Worm (Caenorhabditis elegans) whole organism, L1 larva: ENCODE measurements around the gene F28H7.8.
A peak's percentile ranks its signal among the peaks of the same experiment; 100 is the strongest.

ENCODE experiments used
- C04F5.9 ChIP-seq: sonication (generic microtip); optimal IDR thresholded peaks from 2 replicates; lab custom pipeline; 2016; ENCODE audit warnings: missing genetic modification characterization, missing compliant biosample characterization
- C16A3.4 ChIP-seq: fragments of 150-350 bp; optimal IDR thresholded peaks from 2 replicates; lab custom pipeline; 2014; ENCODE audit warnings: missing biosample characterization, missing genetic modification characterization
- C34B4.2 ChIP-seq: sonication (generic microtip); optimal IDR thresholded peaks from 2 replicates; lab custom pipeline; 2017; ENCODE audit warnings: mild to moderate bottlenecking, missing genetic modification characterization, missing compliant biosample characterization
- Y116A8C.19 ChIP-seq: sonication (generic microtip); optimal IDR thresholded peaks from 2 replicates; lab custom pipeline; 2016; ENCODE audit warnings: missing compliant biosample characterization, missing genetic modification characterization, borderline replicate concordance
- aha-1 ChIP-seq: fragments of 150-350 bp; optimal IDR thresholded peaks from 2 replicates; lab custom pipeline; 2014; ENCODE audit warnings: missing biosample characterization, missing genetic modification characterization
- alr-1 ChIP-seq: fragments of 200-800 bp; sonication (Bioruptor generic); optimal IDR thresholded peaks from 2 replicates; lab custom pipeline; 2018; ENCODE audit warnings: borderline replicate concordance, mild to moderate bottlenecking, missing genetic modification characterization, missing compliant biosample characterization
- aly-2 ChIP-seq: fragments of 150-350 bp; optimal IDR thresholded peaks from 2 replicates; lab custom pipeline; 2014; ENCODE audit warnings: missing biosample characterization, missing genetic modification characterization
- ama-1 ChIP-seq: fragments of 150-350 bp; optimal IDR thresholded peaks from 2 replicates; lab custom pipeline; 2014
- ceh-63 ChIP-seq: fragments of 200-800 bp; sonication (Bioruptor generic); optimal IDR thresholded peaks from 2 replicates; lab custom pipeline; 2018; ENCODE audit warnings: mild to moderate bottlenecking, missing genetic modification characterization, missing compliant biosample characterization
- ceh-8 ChIP-seq: fragments of 200-800 bp; sonication (Bioruptor generic); optimal IDR thresholded peaks from 2 replicates; lab custom pipeline; 2018; ENCODE audit warnings: mild to moderate bottlenecking, missing genetic modification characterization, moderate library complexity, missing compliant biosample characterization
- ceh-82 ChIP-seq, 3 experiments: fragments of 150-350 bp in 1 of 3; sonication (generic microtip) in 2 of 3; optimal IDR thresholded peaks; 2 replicates each; lab custom pipeline; 2014 to 2017; ENCODE audit warnings: missing biosample characterization in 3 of 3, missing genetic modification characterization in 3 of 3
- ceh-88 ChIP-seq: fragments of 200-800 bp; sonication (Bioruptor generic); IDR thresholded peaks from 2 replicates; pipeline ENCODE4 v1.3.6; 2022; ENCODE audit warnings: missing genetic modification characterization, missing compliant biosample characterization
- ces-1 ChIP-seq: fragments of 150-350 bp; optimal IDR thresholded peaks from 2 replicates; lab custom pipeline; 2014; ENCODE audit warnings: missing biosample characterization, missing genetic modification reagents, missing genetic modification characterization
- dpl-1 ChIP-seq, 3 experiments: fragments of 150-350 bp in 2 of 3; sonication (generic microtip) in 1 of 3; optimal IDR thresholded peaks; 2 replicates each; lab custom pipeline; 2014 to 2017; ENCODE audit warnings: missing biosample characterization in 3 of 3, missing genetic modification characterization in 3 of 3, missing genetic modification reagents in 3 of 3
- dsc-1 ChIP-seq: sonication (generic microtip); optimal IDR thresholded peaks from 2 replicates; lab custom pipeline; 2016; ENCODE audit warnings: mild to moderate bottlenecking, missing genetic modification characterization, missing compliant biosample characterization
- efl-3 ChIP-seq: fragments of 200-800 bp; sonication (Bioruptor generic); optimal IDR thresholded peaks from 2 replicates; lab custom pipeline; 2018; ENCODE audit warnings: mild to moderate bottlenecking, missing genetic modification characterization, missing compliant biosample characterization
- egl-27 ChIP-seq, 2 experiments: fragments of 150-350 bp in 1 of 2; sonication (generic microtip); optimal IDR thresholded peaks; 3 replicates each; lab custom pipeline; 2017 to 2018; ENCODE audit warnings: missing biosample characterization in 2 of 2, missing genetic modification characterization in 2 of 2, missing genetic modification reagents in 2 of 2
- elt-2 ChIP-seq: sonication (generic microtip); optimal IDR thresholded peaks from 2 replicates; lab custom pipeline; 2016; ENCODE audit warnings: missing genetic modification characterization, mild to moderate bottlenecking, inconsistent platforms, missing compliant biosample characterization, missing genetic modification reagents
- elt-3 ChIP-seq, 6 experiments: fragments of 150-350 bp in 1 of 6; sonication (generic microtip); optimal IDR thresholded peaks; 2 replicates each; lab custom pipeline; 2017 to 2018; ENCODE audit warnings: missing biosample characterization in 6 of 6, missing genetic modification characterization in 6 of 6, inconsistent platforms in 1 of 6
- fkh-10 ChIP-seq: sonication (generic microtip); optimal IDR thresholded peaks from 2 replicates; lab custom pipeline; 2017; ENCODE audit warnings: missing biosample characterization, missing genetic modification reagents, missing genetic modification characterization
- fos-1 ChIP-seq: fragments of 150-350 bp; optimal IDR thresholded peaks from 2 replicates; lab custom pipeline; 2014; ENCODE audit warnings: missing biosample characterization, missing genetic modification characterization
- grh-1 ChIP-seq: fragments of 200-800 bp; sonication (Bioruptor generic); IDR thresholded peaks from 2 replicates; pipeline ENCODE4 v1.3.6; 2022; ENCODE audit warnings: missing genetic modification reagents, missing genetic modification characterization, missing compliant biosample characterization
- hlh-4 ChIP-seq: sonication (generic microtip); optimal IDR thresholded peaks from 2 replicates; lab custom pipeline; 2016; ENCODE audit warnings: mild to moderate bottlenecking, missing genetic modification characterization, missing compliant biosample characterization
- isw-1 ChIP-seq: fragments of 200-800 bp; sonication (Bioruptor generic); IDR thresholded peaks from 2 replicates; pipeline ENCODE4 v1.3.6; 2022; ENCODE audit warnings: missing genetic modification characterization, missing compliant biosample characterization
- jun-1 ChIP-seq: fragments of 150-350 bp; optimal IDR thresholded peaks from 2 replicates; lab custom pipeline; 2014; ENCODE audit warnings: missing biosample characterization, missing genetic modification reagents, missing genetic modification characterization
- lin-13 ChIP-seq: fragments of 150-350 bp; optimal IDR thresholded peaks from 2 replicates; lab custom pipeline; 2014; ENCODE audit warnings: missing biosample characterization, missing genetic modification reagents, missing genetic modification characterization
- lin-14 ChIP-seq: fragments of 200-800 bp; sonication (Bioruptor generic); optimal IDR thresholded peaks from 2 replicates; lab custom pipeline; 2018; ENCODE audit warnings: mild to moderate bottlenecking, missing genetic modification characterization, moderate library complexity, missing compliant biosample characterization
- lin-35 ChIP-seq, 2 experiments: fragments of 150-350 bp; optimal IDR thresholded peaks; 2 replicates each; lab custom pipeline; 2014; ENCODE audit warnings: missing biosample characterization in 2 of 2, missing genetic modification characterization in 2 of 2, missing genetic modification reagents in 2 of 2
- lin-39 ChIP-seq: fragments of 150-350 bp; optimal IDR thresholded peaks from 2 replicates; lab custom pipeline; 2014; ENCODE audit warnings: missing biosample characterization, missing genetic modification reagents, missing genetic modification characterization
- lir-3 ChIP-seq: sonication (generic microtip); optimal IDR thresholded peaks from 2 replicates; lab custom pipeline; 2016; ENCODE audit warnings: mild to moderate bottlenecking, missing genetic modification characterization, moderate library complexity, missing compliant biosample characterization; ENCODE audit not compliant: poor library complexity
- lsy-2 ChIP-seq, 2 experiments: fragments of 150-350 bp; optimal IDR thresholded peaks; 2 replicates each; lab custom pipeline; 2014; ENCODE audit warnings: missing biosample characterization in 2 of 2, missing genetic modification characterization in 2 of 2
- mab-9 ChIP-seq: fragments of 200-800 bp; sonication (Bioruptor generic); IDR thresholded peaks from 2 replicates; pipeline ENCODE4 v1.3.6; 2022; ENCODE audit warnings: missing genetic modification reagents, missing genetic modification characterization, missing compliant biosample characterization
- mdl-1 ChIP-seq, 2 experiments: fragments of 150-350 bp; optimal IDR thresholded peaks; 2 replicates each; lab custom pipeline; 2014 to 2017; ENCODE audit warnings: missing biosample characterization in 2 of 2, missing genetic modification characterization in 2 of 2, inconsistent platforms in 1 of 2
- nhr-11 ChIP-seq: fragments of 150-350 bp; optimal IDR thresholded peaks from 2 replicates; lab custom pipeline; 2014; ENCODE audit warnings: missing biosample characterization, missing genetic modification characterization
- nhr-19 ChIP-seq: fragments of 200-800 bp; sonication (Bioruptor generic); conservative IDR thresholded peaks from 2 replicates; pipeline ENCODE4 v1.3.6; 2022; ENCODE audit warnings: missing genetic modification characterization, missing compliant biosample characterization
- nhr-28 ChIP-seq: fragments of 150-350 bp; optimal IDR thresholded peaks from 2 replicates; lab custom pipeline; 2014; ENCODE audit warnings: missing biosample characterization, missing genetic modification characterization
- nhr-47 ChIP-seq: sonication (generic microtip); optimal IDR thresholded peaks from 2 replicates; lab custom pipeline; 2016; ENCODE audit warnings: mild to moderate bottlenecking, missing genetic modification characterization, moderate library complexity, missing compliant biosample characterization
- nhr-76 ChIP-seq: sonication (generic microtip); optimal IDR thresholded peaks from 2 replicates; lab custom pipeline; 2017; ENCODE audit warnings: missing biosample characterization, missing genetic modification characterization
- nhr-77 ChIP-seq: fragments of 150-350 bp; optimal IDR thresholded peaks from 2 replicates; lab custom pipeline; 2014; ENCODE audit warnings: missing biosample characterization, missing genetic modification characterization
- nhr-85 ChIP-seq: sonication (generic microtip); peaks from one replicate; lab custom pipeline; 2016; ENCODE audit warnings: missing genetic modification characterization, inconsistent platforms, missing compliant biosample characterization
- nhr-90 ChIP-seq: sonication (generic microtip); optimal IDR thresholded peaks from 2 replicates; lab custom pipeline; 2016; ENCODE audit warnings: mild to moderate bottlenecking, missing genetic modification characterization, missing compliant biosample characterization; ENCODE audit not compliant: poor library complexity
- pax-3 ChIP-seq: fragments of 200-800 bp; sonication (Bioruptor generic); optimal IDR thresholded peaks from 2 replicates; lab custom pipeline; 2018; ENCODE audit warnings: mild to moderate bottlenecking, missing genetic modification characterization, moderate library complexity, missing compliant biosample characterization
- pqm-1 ChIP-seq: sonication (generic microtip); optimal IDR thresholded peaks from 3 replicates; lab custom pipeline; 2017; ENCODE audit warnings: missing biosample characterization, missing genetic modification characterization
- skn-1 ChIP-seq: fragments of 150-350 bp; optimal IDR thresholded peaks from 2 replicates; lab custom pipeline; 2014; ENCODE audit warnings: missing biosample characterization, missing genetic modification characterization
- snu-23 ChIP-seq: sonication (generic microtip); optimal IDR thresholded peaks from 2 replicates; lab custom pipeline; 2016; ENCODE audit warnings: missing genetic modification characterization, missing compliant biosample characterization
- sup-37 ChIP-seq: fragments of 200-800 bp; sonication (Bioruptor generic); optimal IDR thresholded peaks from 2 replicates; lab custom pipeline; 2018; ENCODE audit warnings: mild to moderate bottlenecking, missing genetic modification characterization, missing compliant biosample characterization
- tlp-1 ChIP-seq: fragments of 150-350 bp; optimal IDR thresholded peaks from 2 replicates; lab custom pipeline; 2014; ENCODE audit warnings: missing biosample characterization, missing genetic modification characterization
- unc-130 ChIP-seq: fragments of 150-350 bp; optimal IDR thresholded peaks from 2 replicates; lab custom pipeline; 2017; ENCODE audit warnings: missing biosample characterization, missing genetic modification characterization, inconsistent platforms
- unc-62 ChIP-seq: fragments of 150-350 bp; optimal IDR thresholded peaks from 2 replicates; lab custom pipeline; 2014; ENCODE audit warnings: missing biosample characterization, missing genetic modification reagents, missing genetic modification characterization
- unc-86 ChIP-seq: sonication (generic microtip); optimal IDR thresholded peaks from 2 replicates; lab custom pipeline; 2016; ENCODE audit warnings: missing genetic modification characterization, missing compliant biosample characterization
- zag-1 ChIP-seq: fragments of 150-350 bp; optimal IDR thresholded peaks from 2 replicates; lab custom pipeline; 2014; ENCODE audit warnings: missing biosample characterization, missing genetic modification characterization

Gene F28H7.8

DNA sequence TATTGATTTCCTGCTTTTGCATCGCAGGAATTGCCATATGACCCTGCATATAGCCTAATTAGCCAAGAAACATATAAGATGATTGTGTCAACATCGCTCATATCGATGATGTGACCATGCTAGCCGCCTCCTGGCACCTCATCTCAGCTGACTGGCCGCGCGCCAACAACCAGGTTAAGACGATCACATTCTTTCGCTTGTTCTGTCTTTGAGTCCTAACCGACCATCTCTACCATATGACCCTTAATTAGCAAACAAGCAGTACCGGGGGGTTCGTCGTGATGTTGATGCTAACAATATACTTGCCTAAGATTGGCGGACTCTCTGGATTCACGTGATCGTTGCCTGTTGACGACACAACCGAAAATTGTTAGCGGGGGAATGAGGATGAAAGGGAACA lies 36.2 kb upstream of the F28H7.8 start (continued):
- TF ChIP-seq unc-130 (peak; percentile 31), lin-13 (GFP tag; lab: Kevin White, UChicago) (no peak), elt-3 (tag; optimal IDR thresholded peaks at IDR 0.05; lab: Kevin White, UChicago) (peak in 1 of 6 experiments; percentile 47), snu-23 (GFP tag; lab: Kevin White, UChicago) (peak; percentile 17), nhr-11 (tag; lab: Kevin White, UChicago) (no peak), nhr-28 (tag; lab: Kevin White, UChicago) (no peak), Y116A8C.19 (no peak), aly-2 (tag; lab: Kevin White, UChicago) (no peak)

DNA sequence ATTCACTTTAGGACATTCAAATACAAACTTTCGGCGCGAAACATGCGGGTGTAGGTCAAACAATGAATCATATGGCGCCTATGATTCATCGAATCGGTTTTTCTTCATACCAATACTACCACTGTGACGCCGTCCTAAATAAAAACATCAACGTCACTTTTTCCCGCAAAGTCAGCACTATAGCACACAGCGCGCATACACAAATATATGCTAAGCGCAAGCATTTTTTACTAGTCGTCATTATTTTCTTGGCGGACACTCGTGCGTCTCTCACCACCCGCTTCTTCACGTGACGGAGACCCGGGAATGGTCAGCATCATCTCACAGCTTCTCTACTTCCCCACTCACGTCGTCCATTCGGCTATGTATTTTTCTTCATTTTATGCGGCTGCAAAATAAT lies 35.6 kb upstream of the F28H7.8 start:
- peak; percentile 40 for TF ChIP-seq nhr-47 (tag; lab: Kevin White, UChicago)
- TF ChIP-seq aha-1 (tag; lab: Kevin White, UChicago) = no peak
- no peak for TF ChIP-seq nhr-76 (tag; lab: Kevin White, UChicago)
- no peak for TF ChIP-seq mab-9 (GFP tag; lab: Robert Waterston, UW)
- TF ChIP-seq pax-3 (tag; lab: Kevin White, UChicago) = peak; percentile 38
- TF ChIP-seq lin-35 (GFP tag; optimal IDR thresholded peaks at IDR 0.05; lab: Kevin White, UChicago) = peak; percentile 1 to 11
- peak in 1 of 2 experiments; percentile 58 for TF ChIP-seq mdl-1 (tag; optimal IDR thresholded peaks at IDR 0.05; lab: Kevin White, UChicago)
- no peak for TF ChIP-seq Y116A8C.19
- no peak for TF ChIP-seq elt-2 (tag; lab: Kevin White, UChicago)
- TF ChIP-seq ceh-82 (tag; optimal IDR thresholded peaks at IDR 0.05; lab: Kevin White, UChicago) = no peak
- TF ChIP-seq nhr-77 (tag; lab: Kevin White, UChicago) = peak; percentile 23
- TF ChIP-seq pqm-1 = no peak
- TF ChIP-seq unc-130 = no peak
- no peak for TF ChIP-seq alr-1 (tag; lab: Kevin White, UChicago)
- TF ChIP-seq unc-62 = no peak
- TF ChIP-seq hlh-4 (tag; lab: Kevin White, UChicago) = no peak
- no peak for TF ChIP-seq lin-13 (GFP tag; lab: Kevin White, UChicago)
- no peak for TF ChIP-seq ceh-88 (GFP tag; lab: Robert Waterston, UW)
- TF ChIP-seq nhr-19 = no peak
- no peak for TF ChIP-seq lir-3
- no peak for TF ChIP-seq fkh-10 (GFP tag; lab: Kevin White, UChicago)
- peak; percentile 53 for TF ChIP-seq nhr-85 (tag; lab: Kevin White, UChicago)
- no peak for TF ChIP-seq nhr-11 (tag; lab: Kevin White, UChicago)
- peak; percentile 51 for TF ChIP-seq skn-1 (tag; lab: Kevin White, UChicago)
- TF ChIP-seq ceh-63 = no peak
- no peak for TF ChIP-seq nhr-90
- peak; percentile 48 for TF ChIP-seq jun-1 (tag; lab: Kevin White, UChicago)
- no peak for TF ChIP-seq ama-1
- TF ChIP-seq fos-1 (tag; lab: Kevin White, UChicago) = no peak
- TF ChIP-seq C16A3.4 (tag; lab: Kevin White, UChicago) = no peak
- TF ChIP-seq efl-3 (GFP tag; lab: Kevin White, UChicago) = no peak
- no peak for TF ChIP-seq ces-1 (GFP tag; lab: Kevin White, UChicago)
- no peak for TF ChIP-seq lin-39 (tag; lab: Kevin White, UChicago)
- no peak for TF ChIP-seq aly-2 (tag; lab: Kevin White, UChicago)
- TF ChIP-seq C34B4.2 (tag; lab: Kevin White, UChicago) = no peak
- TF ChIP-seq dpl-1 (GFP tag; optimal IDR thresholded peaks at IDR 0.05; lab: Kevin White, UChicago) = no peak
- no peak for TF ChIP-seq sup-37
- no peak for TF ChIP-seq ceh-8 (GFP tag; lab: Kevin White, UChicago)
- TF ChIP-seq lsy-2 (tag; optimal IDR thresholded peaks at IDR 0.05; lab: Kevin White, UChicago) = peak in 1 of 2 experiments; percentile 30
- no peak for TF ChIP-seq isw-1 (GFP tag; lab: Robert Waterston, UW)
- TF ChIP-seq tlp-1 = no peak
- TF ChIP-seq egl-27 (tag; optimal IDR thresholded peaks at IDR 0.05; lab: Kevin White, UChicago) = no peak
- TF ChIP-seq lin-14 = peak; percentile 65
- no peak for TF ChIP-seq zag-1 (tag; lab: Kevin White, UChicago)
- no peak for TF ChIP-seq dsc-1 (tag; lab: Kevin White, UChicago)
- peak; percentile 25 for TF ChIP-seq unc-86 (tag; lab: Kevin White, UChicago)
- no peak for TF ChIP-seq grh-1 (GFP tag; lab: Robert Waterston, UW)
- no peak for TF ChIP-seq C04F5.9 (tag; lab: Kevin White, UChicago)
